Fruit fly (Drosophila melanogaster) whole organism, embryonic: ENCODE results near the gene CaMKII.

ENCODE experiments used
- Aef1 ChIP-seq: fragments of 200-800 bp; sonication (Bioruptor generic); IDR thresholded peaks from 3 replicates; pipeline ENCODE4 v1.3.6; 2022; ENCODE audit warnings: missing biosample characterization, missing genetic modification characterization
- BEAF-32 ChIP-seq: fragments of 200-800 bp; sonication (Bioruptor generic); optimal IDR thresholded peaks from 3 replicates; lab custom pipeline; 2017; ENCODE audit warnings: missing biosample characterization, missing genetic modification characterization, mild to moderate bottlenecking, moderate library complexity, missing genetic modification reagents
- CG11085 ChIP-seq: fragments of 200-800 bp; sonication (Bioruptor generic); IDR thresholded peaks from 2 replicates; pipeline ENCODE4 v1.3.6; 2022; ENCODE audit warnings: missing biosample characterization, missing genetic modification characterization
- CG11695 ChIP-seq: fragments of 200-800 bp; sonication (Bioruptor generic); IDR thresholded peaks from 3 replicates; pipeline ENCODE4 v1.3.6; 2022; ENCODE audit warnings: missing biosample characterization, missing genetic modification characterization
- CG11696 ChIP-seq: fragments of 200-800 bp; sonication (Bioruptor generic); IDR thresholded peaks from 2 replicates; pipeline ENCODE4 v1.3.6; 2022; ENCODE audit warnings: missing biosample characterization, missing genetic modification characterization
- CG14014 ChIP-seq: fragments of 200-800 bp; sonication (Bioruptor generic); IDR thresholded peaks from 2 replicates; pipeline ENCODE4 v1.3.6; 2022; ENCODE audit warnings: missing biosample characterization, missing genetic modification characterization
- CG15011 ChIP-seq: fragments of 200-800 bp; sonication (Bioruptor generic); optimal IDR thresholded peaks from 3 replicates; lab custom pipeline; 2018; ENCODE audit warnings: missing biosample characterization, mild to moderate bottlenecking, missing genetic modification characterization
- CG1603 ChIP-seq: fragments of 200-800 bp; sonication (Bioruptor generic); optimal IDR thresholded peaks from 2 replicates; lab custom pipeline; 2019; ENCODE audit warnings: missing biosample characterization, mild to moderate bottlenecking, missing genetic modification characterization, moderate library complexity
- CG17328 ChIP-seq: fragments of 200-800 bp; sonication (Bioruptor generic); IDR thresholded peaks from 2 replicates; pipeline ENCODE4 v1.3.6; 2022; ENCODE audit warnings: missing biosample characterization, missing genetic modification characterization
- CG17802 ChIP-seq: fragments of 200-800 bp; sonication (Bioruptor generic); optimal IDR thresholded peaks from 2 replicates; lab custom pipeline; 2018; ENCODE audit warnings: missing biosample characterization, mild to moderate bottlenecking, missing genetic modification characterization, moderate library complexity
- CG18599 ChIP-seq: fragments of 200-800 bp; sonication (Bioruptor generic); optimal IDR thresholded peaks from 3 replicates; lab custom pipeline; 2017; ENCODE audit warnings: missing biosample characterization, missing genetic modification characterization, mild to moderate bottlenecking, moderate library complexity, missing genetic modification reagents
- CG2116 ChIP-seq: fragments of 200-800 bp; sonication (Bioruptor generic); optimal IDR thresholded peaks from 3 replicates; lab custom pipeline; 2018; ENCODE audit warnings: missing biosample characterization, mild to moderate bottlenecking, missing genetic modification characterization
- CG30020 ChIP-seq: fragments of 200-800 bp; optimal IDR thresholded peaks from 2 replicates; lab custom pipeline; 2019; ENCODE audit warnings: missing biosample characterization, mild to moderate bottlenecking, missing genetic modification characterization, moderate library complexity
- CG3407 ChIP-seq: fragments of 200-800 bp; sonication (Bioruptor generic); optimal IDR thresholded peaks from 2 replicates; lab custom pipeline; 2018; ENCODE audit warnings: missing biosample characterization, mild to moderate bottlenecking, missing genetic modification characterization
- CG34376 ChIP-seq: fragments of 200-800 bp; sonication (Bioruptor generic); optimal IDR thresholded peaks from 2 replicates; lab custom pipeline; 2018; ENCODE audit warnings: missing biosample characterization, mild to moderate bottlenecking, missing genetic modification characterization
- CG4282 ChIP-seq: fragments of 200-800 bp; sonication (Bioruptor generic); optimal IDR thresholded peaks from 2 replicates; lab custom pipeline; 2016; ENCODE audit warnings: missing biosample characterization, missing genetic modification characterization
- CG5180 ChIP-seq: fragments of 200-800 bp; sonication (Bioruptor generic); optimal IDR thresholded peaks from 3 replicates; lab custom pipeline; 2017; ENCODE audit warnings: missing biosample characterization, missing genetic modification characterization, mild to moderate bottlenecking, moderate library complexity, missing genetic modification reagents
- CG6765 ChIP-seq: fragments of 200-800 bp; sonication (Bioruptor generic); optimal IDR thresholded peaks from 3 replicates; lab custom pipeline; 2017; ENCODE audit warnings: missing biosample characterization, mild to moderate bottlenecking, missing genetic modification characterization
- CG8089 ChIP-seq: fragments of 200-800 bp; sonication (Bioruptor generic); optimal IDR thresholded peaks from 3 replicates; lab custom pipeline; 2016; ENCODE audit warnings: missing biosample characterization, missing genetic modification characterization
- CG8478 ChIP-seq: fragments of >200 bp; optimal IDR thresholded peaks from 2 replicates; lab custom pipeline; 2018
- Doc3 ChIP-seq: fragments of 200-800 bp; sonication (Bioruptor generic); IDR thresholded peaks from 3 replicates; pipeline ENCODE4 v1.3.6; 2022; ENCODE audit warnings: missing biosample characterization, missing genetic modification characterization; ENCODE audit not compliant: partially characterized antibody
- E2f2 ChIP-seq: fragments of 200-800 bp; sonication (Bioruptor generic); IDR thresholded peaks from 2 replicates; pipeline ENCODE4 v1.3.6; 2022; ENCODE audit warnings: missing biosample characterization, missing genetic modification characterization
- Ets65A ChIP-seq: fragments of 200-800 bp; sonication (Bioruptor generic); peaks from one replicate; lab custom pipeline; 2016; ENCODE audit warnings: missing biosample characterization, missing genetic modification characterization
- Gsc ChIP-seq: fragments of 200-800 bp; sonication (Bioruptor generic); IDR thresholded peaks from 2 replicates; pipeline ENCODE4 v1.3.6; 2022; ENCODE audit warnings: missing biosample characterization, missing genetic modification characterization
- HHEX ChIP-seq: fragments of 200-800 bp; sonication (Bioruptor generic); optimal IDR thresholded peaks from 3 replicates; lab custom pipeline; 2017; ENCODE audit warnings: missing biosample characterization, mild to moderate bottlenecking, missing genetic modification characterization, missing genetic modification reagents
- Hey ChIP-seq: fragments of 200-800 bp; sonication (Bioruptor generic); optimal IDR thresholded peaks from 3 replicates; lab custom pipeline; 2018; ENCODE audit warnings: missing biosample characterization, mild to moderate bottlenecking, missing genetic modification characterization
- MESR4 ChIP-seq: fragments of 200-800 bp; sonication (Bioruptor generic); optimal IDR thresholded peaks from 2 replicates; lab custom pipeline; 2018; ENCODE audit warnings: missing biosample characterization, mild to moderate bottlenecking, missing genetic modification characterization, moderate library complexity
- Med ChIP-seq: fragments of 200-800 bp; sonication (Bioruptor generic); peaks from one replicate; lab custom pipeline; 2016; ENCODE audit warnings: missing biosample characterization, missing genetic modification characterization, mild to moderate bottlenecking, inconsistent platforms, moderate library complexity
- Mrtf ChIP-seq: fragments of 200-800 bp; sonication (Bioruptor generic); IDR thresholded peaks from 3 replicates; pipeline ENCODE4 v1.3.6; 2022; ENCODE audit warnings: missing biosample characterization, missing genetic modification characterization
- Nf-YA ChIP-seq: fragments of 200-800 bp; sonication (Bioruptor generic); IDR thresholded peaks from 2 replicates; pipeline ENCODE4 v1.3.6; 2022; ENCODE audit warnings: missing biosample characterization, missing genetic modification characterization
- Opbp ChIP-seq: fragments of 200-800 bp; sonication (Bioruptor generic); IDR thresholded peaks from 3 replicates; pipeline ENCODE4 v1.3.6; 2022; ENCODE audit warnings: missing biosample characterization, missing genetic modification characterization; ENCODE audit not compliant: partially characterized antibody
- Ravus ChIP-seq: fragments of 200-800 bp; sonication (Bioruptor generic); IDR thresholded peaks from 2 replicates; pipeline ENCODE4 v1.3.6; 2022; ENCODE audit warnings: missing biosample characterization, missing genetic modification characterization
- Stat92E ChIP-seq, 3 experiments: fragments of >200 bp in 2 of 3; fragments of 200-800 bp in 1 of 3; sonication (Bioruptor generic) in 1 of 3; optimal IDR thresholded peaks; 2 replicates each; lab custom pipeline; 2017 to 2019; ENCODE audit warnings: missing biosample characterization in 3 of 3, missing genetic modification characterization in 3 of 3, mild to moderate bottlenecking in 1 of 3, moderate library complexity in 1 of 3
- Xrp1 ChIP-seq: fragments of 200-800 bp; sonication (Bioruptor generic); IDR thresholded peaks from 2 replicates; pipeline ENCODE4 v1.3.6; 2022; ENCODE audit warnings: missing biosample characterization, missing genetic modification characterization
- YL-1 ChIP-seq: fragments of 200-800 bp; sonication (Bioruptor generic); optimal IDR thresholded peaks from 3 replicates; lab custom pipeline; 2017; ENCODE audit warnings: missing biosample characterization, mild to moderate bottlenecking, missing genetic modification characterization
- bowl ChIP-seq: fragments of 200-800 bp; sonication (Bioruptor generic); IDR thresholded peaks from 2 replicates; pipeline ENCODE4 v1.3.6; 2022; ENCODE audit warnings: missing biosample characterization, missing genetic modification characterization
- caup ChIP-seq: fragments of 200-800 bp; sonication (Bioruptor generic); optimal IDR thresholded peaks from 3 replicates; lab custom pipeline; 2017; ENCODE audit warnings: missing biosample characterization, mild to moderate bottlenecking, missing genetic modification characterization, moderate library complexity; ENCODE audit not compliant: severe bottlenecking
- cg ChIP-seq: fragments of 200-800 bp; sonication (Bioruptor generic); optimal IDR thresholded peaks from 3 replicates; lab custom pipeline; 2019; ENCODE audit warnings: missing biosample characterization, mild to moderate bottlenecking, missing genetic modification characterization, moderate library complexity
- dan ChIP-seq: fragments of 200-800 bp; sonication (Bioruptor generic); IDR thresholded peaks from 2 replicates; pipeline ENCODE4 v1.3.6; 2022; ENCODE audit warnings: missing biosample characterization, missing genetic modification characterization
- disco-r ChIP-seq: fragments of 200-800 bp; sonication (Bioruptor generic); optimal IDR thresholded peaks from 2 replicates; lab custom pipeline; 2016; ENCODE audit warnings: missing biosample characterization, missing genetic modification characterization
- eve ChIP-seq, 2 experiments: fragments of >200 bp; optimal IDR thresholded peaks; 2 replicates each; lab custom pipeline; 2017; ENCODE audit warnings: missing biosample characterization in 2 of 2, missing genetic modification characterization in 2 of 2
- grau ChIP-seq: fragments of 200-800 bp; optimal IDR thresholded peaks from 3 replicates; lab custom pipeline; 2019; ENCODE audit warnings: missing biosample characterization, mild to moderate bottlenecking, missing genetic modification characterization, moderate library complexity
- klu ChIP-seq: fragments of 200-800 bp; sonication (Bioruptor generic); IDR thresholded peaks from 2 replicates; pipeline ENCODE4 v1.3.6; 2022; ENCODE audit warnings: missing biosample characterization, missing genetic modification characterization
- nom ChIP-seq: fragments of 200-800 bp; sonication (Bioruptor generic); optimal IDR thresholded peaks from 2 replicates; lab custom pipeline; 2017; ENCODE audit warnings: missing biosample characterization, missing genetic modification characterization, mild to moderate bottlenecking, moderate library complexity, missing genetic modification reagents
- org-1 ChIP-seq: fragments of 200-800 bp; sonication (Bioruptor generic); optimal IDR thresholded peaks from 2 replicates; lab custom pipeline; 2017; ENCODE audit warnings: missing biosample characterization, missing genetic modification characterization
- run ChIP-seq: fragments of 200-800 bp; sonication (Bioruptor generic); optimal IDR thresholded peaks from 3 replicates; lab custom pipeline; 2018; ENCODE audit warnings: missing biosample characterization, mild to moderate bottlenecking, missing genetic modification characterization
- sens ChIP-seq: fragments of 200-800 bp; sonication (Bioruptor generic); peaks from one replicate; lab custom pipeline; 2016; ENCODE audit warnings: missing biosample characterization, missing genetic modification characterization
- ttk ChIP-seq: fragments of 200-800 bp; sonication (Bioruptor generic); IDR thresholded peaks from 2 replicates; pipeline ENCODE4 v2.1.2; 2022; ENCODE audit warnings: missing biosample characterization, missing genetic modification characterization

The CaMKII gene

DNA sequence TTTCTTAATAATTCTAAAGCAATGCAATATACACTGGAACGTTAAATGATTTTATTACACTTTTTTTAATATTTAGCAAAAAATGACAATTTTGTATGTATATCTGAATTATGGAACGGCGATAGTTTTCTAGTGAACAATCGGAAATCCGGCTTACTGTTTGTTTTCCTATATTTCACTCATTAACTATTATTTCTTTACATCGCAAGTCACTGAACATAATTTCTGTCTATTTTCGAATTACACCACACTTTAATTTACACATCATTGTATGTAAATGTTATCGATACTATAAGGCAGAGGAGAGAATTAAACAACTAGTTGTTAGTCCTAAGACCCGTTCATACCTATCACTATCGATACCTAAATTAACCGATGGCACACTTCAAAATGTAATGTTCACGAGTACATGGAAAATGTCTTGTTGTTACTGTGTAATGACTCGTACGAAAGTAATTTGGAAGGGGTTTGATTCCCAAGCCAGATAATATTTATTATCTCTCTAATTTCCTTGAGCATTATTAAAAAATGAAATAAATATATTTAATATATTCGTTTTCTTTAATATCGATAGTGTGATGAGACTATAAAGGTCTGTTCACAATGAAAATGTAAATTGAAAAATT, 26.6 kb downstream of the CaMKII start, which contains the start of gene PlexA (continued):
- no peak for TF ChIP-seq CG18599 (GFP tag; lab: Kevin White, UChicago)
- peak; percentile 48 for TF ChIP-seq CG4282 (GFP tag; lab: Kevin White, UChicago)
- TF ChIP-seq Hey (tag; lab: Kevin White, UChicago): no peak
- peak; percentile 89 for TF ChIP-seq Xrp1

dm6 chr4:1026117-1026743, 27.3 kb downstream of the CaMKII start:
- TF ChIP-seq Nf-YA (GFP tag; lab: Robert Waterston, UW): no peak
- TF ChIP-seq Stat92E (GFP tag; optimal IDR thresholded peaks at IDR 0.05; lab: Kevin White, UChicago): peak in 1 of 3 experiments; percentile 56
- no peak for TF ChIP-seq ttk
- TF ChIP-seq org-1: no peak
- TF ChIP-seq BEAF-32 (GFP tag; lab: Kevin White, UChicago): no peak
- peak; percentile 11 for TF ChIP-seq CG1603 (tag; lab: Kevin White, UChicago)
- peak; percentile 5 for TF ChIP-seq YL-1 (GFP tag; lab: Kevin White, UChicago)
- TF ChIP-seq sens (GFP tag; lab: Kevin White, UChicago): peak; percentile 10
- TF ChIP-seq CG3407 (GFP tag; lab: Kevin White, UChicago): no peak
- peak; percentile 50 for TF ChIP-seq CG17802 (tag; lab: Kevin White, UChicago)
- TF ChIP-seq bowl (GFP tag; lab: Robert Waterston, UW): no peak
- TF ChIP-seq nom (GFP tag; lab: Kevin White, UChicago): no peak
- TF ChIP-seq cg: peak; percentile 65
- TF ChIP-seq eve (GFP tag; optimal IDR thresholded peaks at IDR 0.05; lab: Kevin White, UChicago): peak in 1 of 2 experiments; percentile 29
- no peak for TF ChIP-seq Gsc
- TF ChIP-seq CG30020 (tag; lab: Kevin White, UChicago): no peak
- peak; percentile 18 for TF ChIP-seq MESR4 (GFP tag; lab: Kevin White, UChicago)
- no peak for TF ChIP-seq CG14014
- no peak for TF ChIP-seq CG11085 (GFP tag; lab: Robert Waterston, UW)
- no peak for TF ChIP-seq Doc3 (GFP tag; lab: Robert Waterston, UW)
- TF ChIP-seq disco-r (GFP tag; lab: Kevin White, UChicago): no peak
- TF ChIP-seq E2f2 (GFP tag; lab: Robert Waterston, UW): no peak
- no peak for TF ChIP-seq CG15011 (GFP tag; lab: Kevin White, UChicago)
- TF ChIP-seq Aef1: no peak
- no peak for TF ChIP-seq klu (GFP tag; lab: Robert Waterston, UW)
- TF ChIP-seq, all 482 proteins: peak for 8

- TF ChIP-seq sens (GFP tag; lab: Kevin White, UChicago) (peak; percentile 44), HHEX (GFP tag; lab: Kevin White, UChicago) (no peak), CG11696 (GFP tag; lab: Robert Waterston, UW) (peak; percentile 70), Xrp1 (peak; percentile 23; the same call in 1 of the 2 replicates), run (tag; lab: Kevin White, UChicago) (no peak), Mrtf (GFP tag; lab: Robert Waterston, UW) (no peak), Med (GFP tag; lab: Kevin White, UChicago) (peak; percentile 0), CG17328 (peak; percentile 30; the same call in 1 of the 2 replicates), dan (GFP tag; lab: Robert Waterston, UW) (no peak), Ravus (GFP tag; lab: Robert Waterston, UW) (no peak), caup (no peak), CG2116 (no peak), CG11695 (GFP tag; lab: Robert Waterston, UW) (0 out of 3 replicates have a peak, but pooled peaks have one; percentile 24), Ets65A (GFP tag; lab: Kevin White, UChicago) (peak; percentile 62), CG34376 (GFP tag; lab: Kevin White, UChicago) (no peak), CG8478 (no peak), grau (tag; lab: Kevin White, UChicago) (no peak), CG5180 (GFP tag; lab: Kevin White, UChicago) (no peak), CG8089 (GFP tag; lab: Kevin White, UChicago) (no peak), Opbp (GFP tag; lab: Robert Waterston, UW) (no peak), CG6765 (GFP tag; lab: Kevin White, UChicago) (no peak)
Observed at dm6 chr4:1025101-1025500, 28.4 kb downstream of the CaMKII start.
